Worm (Caenorhabditis elegans) whole organism, L2 larva: Measurements from ENCODE around the gene ZK809.5.

ENCODE experiments used
- C34F6.9 ChIP-seq: fragments of 150-350 bp; optimal IDR thresholded peaks from 2 replicates; lab custom pipeline; 2014; ENCODE audit warnings: missing biosample characterization, missing genetic modification characterization
- alr-1 ChIP-seq: fragments of 150-350 bp; optimal IDR thresholded peaks from 2 replicates; lab custom pipeline; 2014; ENCODE audit warnings: missing biosample characterization, missing genetic modification characterization
- aly-2 ChIP-seq: fragments of 150-350 bp; optimal IDR thresholded peaks from 2 replicates; lab custom pipeline; 2014; ENCODE audit warnings: missing biosample characterization, missing genetic modification characterization
- ama-1 ChIP-seq: fragments of 150-350 bp; optimal IDR thresholded peaks from 2 replicates; lab custom pipeline; 2018; ENCODE audit warnings: inconsistent platforms
- blmp-1 ChIP-seq: sonication (generic microtip); optimal IDR thresholded peaks from 2 replicates; lab custom pipeline; 2017; ENCODE audit warnings: missing genetic modification characterization, mild to moderate bottlenecking, missing compliant biosample characterization, antibody characterized with exemption, moderate library complexity; ENCODE audit not compliant: insufficient read depth
- ceh-16 ChIP-seq: fragments of 150-350 bp; optimal IDR thresholded peaks from 2 replicates; lab custom pipeline; 2014; ENCODE audit warnings: missing biosample characterization, missing genetic modification characterization
- dmd-4 ChIP-seq: sonication (generic microtip); optimal IDR thresholded peaks from 2 replicates; lab custom pipeline; 2017; ENCODE audit warnings: missing biosample characterization, missing genetic modification characterization
- elt-1 ChIP-seq: fragments of 150-350 bp; optimal IDR thresholded peaks from 2 replicates; lab custom pipeline; 2014; ENCODE audit warnings: missing biosample characterization, missing genetic modification characterization
- elt-3 ChIP-seq: sonication (generic microtip); optimal IDR thresholded peaks from 2 replicates; lab custom pipeline; 2017; ENCODE audit warnings: missing biosample characterization, missing genetic modification characterization
- fos-1 ChIP-seq: fragments of 150-350 bp; optimal IDR thresholded peaks from 2 replicates; lab custom pipeline; 2014; ENCODE audit warnings: missing biosample characterization, missing genetic modification characterization
- gmeb-1 ChIP-seq: fragments of 150-350 bp; optimal IDR thresholded peaks from 2 replicates; lab custom pipeline; 2014; ENCODE audit warnings: missing biosample characterization, missing genetic modification characterization
- lin-13 ChIP-seq: fragments of 150-350 bp; optimal IDR thresholded peaks from 2 replicates; lab custom pipeline; 2014; ENCODE audit warnings: missing biosample characterization, missing genetic modification reagents, missing genetic modification characterization
- lin-39 ChIP-seq: fragments of 150-350 bp; optimal IDR thresholded peaks from 2 replicates; lab custom pipeline; 2014; ENCODE audit warnings: missing biosample characterization, missing genetic modification reagents, missing genetic modification characterization
- lsy-2 ChIP-seq, 2 experiments: fragments of 150-350 bp in 1 of 2; sonication (generic microtip) in 1 of 2; optimal IDR thresholded peaks; 2 replicates each; lab custom pipeline; 2014 to 2017; ENCODE audit warnings: missing biosample characterization in 2 of 2, missing genetic modification characterization in 2 of 2
- mab-5 ChIP-seq: fragments of 150-350 bp; optimal IDR thresholded peaks from 2 replicates; lab custom pipeline; 2014; ENCODE audit warnings: missing biosample characterization, missing genetic modification characterization
- mbf-1 ChIP-seq: sonication (generic microtip); optimal IDR thresholded peaks from 2 replicates; lab custom pipeline; 2017; ENCODE audit warnings: missing biosample characterization, missing genetic modification characterization
- mdl-1 ChIP-seq, 2 experiments: fragments of 150-350 bp in 1 of 2; sonication (generic microtip) in 1 of 2; optimal IDR thresholded peaks; 2 replicates each; lab custom pipeline; 2017; ENCODE audit warnings: missing biosample characterization in 2 of 2, missing genetic modification characterization in 2 of 2
- nhr-10 ChIP-seq: sonication (generic microtip); optimal IDR thresholded peaks from 2 replicates; lab custom pipeline; 2017; ENCODE audit warnings: missing biosample characterization, missing genetic modification characterization
- nhr-129 ChIP-seq: fragments of 150-350 bp; optimal IDR thresholded peaks from 2 replicates; lab custom pipeline; 2014; ENCODE audit warnings: missing biosample characterization, missing genetic modification characterization
- nhr-21 ChIP-seq: fragments of 150-350 bp; optimal IDR thresholded peaks from 2 replicates; lab custom pipeline; 2014; ENCODE audit warnings: missing biosample characterization, missing genetic modification characterization
- nhr-23 ChIP-seq: fragments of 150-350 bp; optimal IDR thresholded peaks from 2 replicates; lab custom pipeline; 2014; ENCODE audit warnings: missing biosample characterization, missing genetic modification reagents, missing genetic modification characterization
- nhr-77 ChIP-seq: fragments of 150-350 bp; optimal IDR thresholded peaks from 2 replicates; lab custom pipeline; 2014; ENCODE audit warnings: missing biosample characterization, missing genetic modification characterization
- sem-4 ChIP-seq: fragments of 150-350 bp; optimal IDR thresholded peaks from 2 replicates; lab custom pipeline; 2014; ENCODE audit warnings: missing biosample characterization, missing genetic modification reagents, missing genetic modification characterization
- sma-9 ChIP-seq, 2 experiments: fragments of 150-350 bp in 1 of 2; sonication (generic microtip) in 1 of 2; optimal IDR thresholded peaks; 2 replicates each; lab custom pipeline; 2014 to 2016; ENCODE audit warnings: missing genetic modification characterization in 2 of 2, mild to moderate bottlenecking in 1 of 2, missing biosample characterization in 1 of 2, missing compliant biosample characterization in 1 of 2, missing genetic modification reagents in 1 of 2, moderate library complexity in 1 of 2
- snpc-4 ChIP-seq: fragments of 150-350 bp; optimal IDR thresholded peaks from 2 replicates; lab custom pipeline; 2014; ENCODE audit warnings: missing biosample characterization, missing genetic modification characterization
- unc-39 ChIP-seq: fragments of 150-350 bp; optimal IDR thresholded peaks from 2 replicates; lab custom pipeline; 2014; ENCODE audit warnings: missing biosample characterization, missing genetic modification characterization
- unc-55 ChIP-seq: fragments of 150-350 bp; sonication (generic microtip); optimal IDR thresholded peaks from 3 replicates; lab custom pipeline; 2014; ENCODE audit warnings: missing biosample characterization, missing genetic modification reagents, missing genetic modification characterization
- zag-1 ChIP-seq: fragments of 150-350 bp; optimal IDR thresholded peaks from 2 replicates; lab custom pipeline; 2014; ENCODE audit warnings: missing biosample characterization, missing genetic modification characterization
- ztf-11 ChIP-seq: sonication (generic microtip); optimal IDR thresholded peaks from 2 replicates; lab custom pipeline; 2017; ENCODE audit warnings: missing biosample characterization, missing genetic modification characterization
- ztf-4 ChIP-seq: fragments of 150-350 bp; optimal IDR thresholded peaks from 2 replicates; lab custom pipeline; 2014; ENCODE audit warnings: missing biosample characterization, missing genetic modification characterization

The ZK809.5 gene

ce11 chrIV:11650344-11650743 is 6.2 kb upstream of the ZK809.5 start:
- TF ChIP-seq lin-39 (tag; lab: Kevin White, UChicago) (no peak), C34F6.9 (tag; lab: Kevin White, UChicago) (no peak), elt-1 (no peak), nhr-21 (tag; lab: Kevin White, UChicago) (no peak), mdl-1 (tag; optimal IDR thresholded peaks at IDR 0.05; lab: Kevin White, UChicago) (no peak), lin-13 (GFP tag; lab: Kevin White, UChicago) (no peak), fos-1 (tag; lab: Kevin White, UChicago) (no peak), dmd-4 (no peak), nhr-10 (no peak), zag-1 (tag; lab: Kevin White, UChicago) (no peak), unc-55 (GFP tag; lab: Kevin White, UChicago) (no peak), nhr-77 (no peak), ztf-4 (tag; lab: Kevin White, UChicago) (no peak)

- TF ChIP-seq nhr-21 (tag; lab: Kevin White, UChicago): no peak
- TF ChIP-seq C34F6.9 (tag; lab: Kevin White, UChicago): peak; percentile 8
- peak in 1 of 2 experiments; percentile 14 for TF ChIP-seq lsy-2 (tag; optimal IDR thresholded peaks at IDR 0.05; lab: Kevin White, UChicago)
Measured at ce11 chrIV:11651965-11652453, 4.5 kb upstream of the ZK809.5 start, which contains the start of the genes acl-3 and ndub-6. Gene acl-3, minus strand, starts transcription at chrIV:11652023. Gene ndub-6, plus strand, starts transcription at chrIV:11652403.

DNA sequence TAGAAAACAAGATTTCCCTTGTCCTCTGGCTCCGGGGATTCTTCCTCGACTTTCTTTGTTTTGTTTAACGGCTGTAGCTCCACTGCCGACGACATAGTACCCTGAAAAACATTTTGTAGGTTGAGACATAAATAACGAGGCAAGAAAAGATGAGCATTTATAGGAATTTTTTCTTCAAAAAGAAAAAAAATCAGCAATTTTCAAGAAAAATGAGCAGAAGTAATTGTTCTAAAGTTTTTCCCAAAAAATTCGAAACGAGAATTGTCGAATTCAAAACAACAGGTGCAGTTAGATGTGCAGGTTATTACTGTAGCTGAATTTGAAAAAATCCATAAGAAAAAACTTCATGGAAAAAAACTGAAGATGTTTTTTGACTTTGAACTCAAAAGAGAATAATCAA is 1.2 kb upstream of the ZK809.5 start, which contains the start of gene ent-1:
ent-1 (minus strand) TSS at position 101 of the 400 bp plus-strand sequence.
- TF ChIP-seq blmp-1 (tag; lab: Kevin White, UChicago) (no peak), lsy-2 (tag; optimal IDR thresholded peaks at IDR 0.05; lab: Kevin White, UChicago) (peak in 1 of 2 experiments; percentile 4), mab-5 (tag; lab: Kevin White, UChicago) (no peak)

ce11 chrIV:11659794-11660312 is 3.3 kb downstream of the ZK809.5 start, which contains the start of gene ZK792.1:
Gene ZK792.1, plus strand, starts transcription at chrIV:11659844.
- TF ChIP-seq aly-2 (tag; lab: Kevin White, UChicago) (no peak), ztf-11 (tag; lab: Kevin White, UChicago) (no peak)

DNA sequence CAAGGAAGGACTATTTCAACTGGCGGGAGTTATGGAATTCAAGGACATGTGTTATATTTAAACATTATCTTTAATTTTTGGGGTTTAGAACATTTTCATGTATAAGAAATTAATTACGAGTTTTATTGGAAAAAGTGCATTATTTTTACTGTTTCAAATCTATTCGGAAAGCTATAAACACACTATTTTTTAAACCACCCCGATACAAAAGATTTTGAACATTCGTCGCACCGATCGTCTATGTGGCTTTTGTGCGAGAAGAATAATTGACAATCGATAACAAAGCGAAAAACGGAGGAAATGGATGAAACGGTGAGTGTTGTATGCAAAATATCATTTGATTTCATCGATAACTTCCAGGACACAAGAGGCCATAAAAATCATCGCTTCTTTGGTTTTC is 8.5 kb downstream of the ZK809.5 start, which contains the start of gene ZK809.9:
ZK809.9 (plus strand) TSS at position 301 of the 400 bp plus-strand sequence.
- TF ChIP-seq unc-39 (tag; lab: Kevin White, UChicago) (no peak), mbf-1 (tag; lab: Kevin White, UChicago) (no peak), nhr-23 (tag; lab: Kevin White, UChicago) (no peak), elt-3 (tag; lab: Kevin White, UChicago) (no peak), alr-1 (tag; lab: Kevin White, UChicago) (no peak), sem-4 (tag; lab: Kevin White, UChicago) (no peak), nhr-10 (no peak), ceh-16 (tag; lab: Kevin White, UChicago) (no peak), mdl-1 (tag; optimal IDR thresholded peaks at IDR 0.05; lab: Kevin White, UChicago) (no peak), unc-55 (GFP tag; lab: Kevin White, UChicago) (no peak), snpc-4 (tag; lab: Kevin White, UChicago) (no peak), fos-1 (tag; lab: Kevin White, UChicago) (no peak), lsy-2 (tag; optimal IDR thresholded peaks at IDR 0.05; lab: Kevin White, UChicago) (no peak), ama-1 (no peak), nhr-129 (tag; lab: Kevin White, UChicago) (no peak), sma-9 (GFP tag; optimal IDR thresholded peaks at IDR 0.05; lab: Kevin White, UChicago) (no peak), sma-9 (tag; optimal IDR thresholded peaks at IDR 0.05; lab: Kevin White, UChicago) (no peak)

ce11 chrIV:11668001-11668400 is 11.5 kb downstream of the ZK809.5 start, which contains the start of gene atg-4.2:
Gene atg-4.2, plus strand, starts transcription at chrIV:11668024.
- no peak for TF ChIP-seq nhr-21 (tag; lab: Kevin White, UChicago)
- TF ChIP-seq gmeb-1: no peak
- no peak for TF ChIP-seq snpc-4 (tag; lab: Kevin White, UChicago)
- TF ChIP-seq nhr-23 (tag; lab: Kevin White, UChicago): no peak
- TF ChIP-seq unc-55 (GFP tag; lab: Kevin White, UChicago): no peak
- TF ChIP-seq, all 48 proteins: peak for 0
